Worm (Caenorhabditis elegans): ENCODE measurements around the gene rab-28.
"Not testable (repeated sequence)": the region's sequence is repeated elsewhere in the genome, so short reads cannot be mapped to it uniquely, and the experiment has no call there.

Gene rab-28

DNA sequence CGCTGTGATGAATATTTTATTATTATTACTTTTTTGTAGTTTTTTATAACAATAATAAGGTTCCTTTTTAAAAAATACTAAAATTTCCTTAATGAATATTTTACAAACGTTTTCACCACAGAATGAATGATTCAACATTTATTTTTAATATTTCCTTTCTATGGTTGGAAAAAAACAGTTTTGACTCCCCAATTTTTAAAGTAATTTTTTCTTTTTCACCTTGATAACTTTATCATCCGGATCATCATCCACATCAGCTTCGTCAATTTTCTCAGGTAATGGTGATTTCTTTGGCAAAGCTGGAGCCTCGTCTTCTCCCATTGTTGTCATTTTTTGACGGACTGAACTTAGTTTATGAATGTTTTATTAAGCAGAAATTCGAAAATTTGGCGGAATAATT lies at the start of gene rab-28:
rab-28 (minus strand) TSS at position 343 of the 400 bp plus-strand sequence.
- no peak for TF ChIP-seq him-1 (tag; optimal IDR thresholded peaks at IDR 0.05)
- no peak for TF ChIP-seq W03F9.2 (tag; optimal IDR thresholded peaks at IDR 0.05)
- no peak for TF ChIP-seq dao-5 (tag; optimal IDR thresholded peaks at IDR 0.05)

DNA sequence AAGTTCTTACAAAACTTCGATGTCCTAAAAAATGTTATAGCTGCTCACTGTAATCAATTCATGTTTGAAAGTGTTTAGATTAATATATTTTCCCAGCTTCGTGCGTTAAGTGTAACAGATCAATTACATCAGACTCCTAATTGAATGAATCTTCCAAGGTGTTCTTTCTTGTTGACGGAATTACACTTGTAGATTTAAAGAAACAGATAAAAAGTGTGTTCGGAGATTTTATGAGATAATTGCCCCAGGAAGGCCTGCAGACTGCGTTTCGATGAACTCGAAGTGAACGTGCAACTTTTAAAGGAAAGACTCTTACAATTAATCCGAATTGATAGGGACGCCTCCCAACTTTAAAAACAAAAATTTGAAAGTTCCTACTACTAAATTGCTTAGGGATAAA lies 45.8 kb upstream of the rab-28 start:
- TF ChIP-seq him-1 (tag; optimal IDR thresholded peaks at IDR 0.05), result no peak
- no peak for TF ChIP-seq W03F9.2 (tag; optimal IDR thresholded peaks at IDR 0.05)
- TF ChIP-seq dao-5 (tag; optimal IDR thresholded peaks at IDR 0.05), result no peak

DNA sequence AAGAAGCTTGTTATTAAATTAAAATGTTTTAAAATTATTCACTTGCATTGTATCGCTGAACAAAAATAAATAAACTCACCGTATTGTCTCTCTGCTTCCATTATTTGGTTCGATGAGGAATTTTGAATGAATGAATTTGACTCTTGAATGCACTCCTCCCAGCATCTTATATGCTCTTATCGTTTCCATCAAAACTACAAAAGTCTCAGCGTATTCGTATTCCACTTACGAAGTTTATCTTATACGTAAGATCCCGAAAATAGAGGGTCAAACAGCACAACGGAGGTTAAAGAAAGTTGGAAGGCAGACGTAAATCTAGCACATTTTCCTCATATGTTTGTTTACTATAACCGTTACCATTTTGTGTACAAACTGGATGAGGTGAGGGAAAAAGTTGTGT lies 42.5 kb upstream of the rab-28 start, which contains the start of gene nhr-267:
nhr-267 (minus strand) TSS at position 101 of the 400 bp plus-strand sequence.
- not testable (repeated sequence) for TF ChIP-seq W03F9.2, him-1, dao-5 (tag; optimal IDR thresholded peaks at IDR 0.05)

- TF ChIP-seq dao-5 (tag; optimal IDR thresholded peaks at IDR 0.05) (no peak), him-1 (tag; optimal IDR thresholded peaks at IDR 0.05) (no peak), W03F9.2 (tag; optimal IDR thresholded peaks at IDR 0.05) (no peak)
Measured at ce11 chrIV:9274008-9274529, 30.3 kb upstream of the rab-28 start, which contains the start of gene nmy-3. nmy-3 (plus strand) TSS chrIV:9274479.

- TF ChIP-seq him-1 (tag; optimal IDR thresholded peaks at IDR 0.05) (no peak), dao-5 (tag; optimal IDR thresholded peaks at IDR 0.05) (no peak), W03F9.2 (tag; optimal IDR thresholded peaks at IDR 0.05) (no peak)
Measured at ce11 chrIV:9269796-9270195, 26.0 kb upstream of the rab-28 start, which contains the start of gene flh-3. flh-3 (plus strand) TSS chrIV:9270096.

ce11 chrIV:9268916-9269315 lies 25.1 kb upstream of the rab-28 start:
- TF ChIP-seq dao-5 (tag; optimal IDR thresholded peaks at IDR 0.05), result no peak
- no peak for TF ChIP-seq W03F9.2 (tag; optimal IDR thresholded peaks at IDR 0.05)
- TF ChIP-seq him-1 (tag; optimal IDR thresholded peaks at IDR 0.05), result no peak

DNA sequence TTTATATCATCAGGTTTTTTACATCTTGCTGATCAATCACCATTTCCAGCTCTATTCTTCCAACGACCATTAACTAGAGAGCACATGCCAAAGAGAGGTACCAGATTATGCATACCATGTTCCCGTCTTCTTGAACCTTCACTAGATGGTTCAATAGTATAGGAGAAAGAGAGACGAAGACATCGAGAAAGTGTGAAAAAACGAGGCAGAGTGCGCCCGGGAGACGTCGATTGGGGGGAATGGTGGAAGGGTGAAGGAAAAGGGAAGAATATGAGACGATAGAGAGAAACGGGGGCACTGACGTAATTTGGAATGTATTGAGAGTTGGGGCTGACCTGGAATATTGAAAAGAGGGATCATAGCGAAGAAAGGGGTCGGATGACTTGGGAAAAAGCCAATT lies 23.8 kb upstream of the rab-28 start:
- TF ChIP-seq him-1 (tag; optimal IDR thresholded peaks at IDR 0.05) (no peak), dao-5 (tag; optimal IDR thresholded peaks at IDR 0.05) (no peak), W03F9.2 (tag; optimal IDR thresholded peaks at IDR 0.05) (no peak)

ce11 chrIV:9266464-9266863 lies 22.7 kb upstream of the rab-28 start, which contains the start of gene Y11D7A.19:
Y11D7A.19 (minus strand) TSS chrIV:9266564.
- TF ChIP-seq him-1 (tag; optimal IDR thresholded peaks at IDR 0.05) (no peak), W03F9.2 (tag; optimal IDR thresholded peaks at IDR 0.05) (no peak), dao-5 (tag; optimal IDR thresholded peaks at IDR 0.05) (no peak)

DNA sequence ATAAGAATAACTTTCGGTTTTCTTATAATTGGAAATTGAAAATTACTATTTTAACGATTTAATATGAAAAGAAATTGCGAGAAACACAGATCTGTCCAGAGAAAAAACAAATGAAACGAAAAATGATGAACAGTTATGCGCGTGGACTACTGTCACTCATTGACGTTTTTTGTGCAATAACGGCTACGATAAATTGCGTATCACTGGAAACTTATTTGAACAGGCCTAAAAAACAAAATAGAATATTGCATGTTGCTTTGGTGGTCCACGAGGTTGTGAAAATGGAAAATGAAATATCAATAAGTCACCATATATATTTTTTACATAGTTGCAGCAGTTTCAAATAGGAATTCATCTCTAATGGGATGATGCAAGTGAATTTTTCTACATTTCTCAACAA lies 20.7 kb upstream of the rab-28 start:
- no peak for TF ChIP-seq dao-5 (tag; optimal IDR thresholded peaks at IDR 0.05)
- no peak for TF ChIP-seq him-1 (tag; optimal IDR thresholded peaks at IDR 0.05)
- no peak for TF ChIP-seq W03F9.2 (tag; optimal IDR thresholded peaks at IDR 0.05)

DNA sequence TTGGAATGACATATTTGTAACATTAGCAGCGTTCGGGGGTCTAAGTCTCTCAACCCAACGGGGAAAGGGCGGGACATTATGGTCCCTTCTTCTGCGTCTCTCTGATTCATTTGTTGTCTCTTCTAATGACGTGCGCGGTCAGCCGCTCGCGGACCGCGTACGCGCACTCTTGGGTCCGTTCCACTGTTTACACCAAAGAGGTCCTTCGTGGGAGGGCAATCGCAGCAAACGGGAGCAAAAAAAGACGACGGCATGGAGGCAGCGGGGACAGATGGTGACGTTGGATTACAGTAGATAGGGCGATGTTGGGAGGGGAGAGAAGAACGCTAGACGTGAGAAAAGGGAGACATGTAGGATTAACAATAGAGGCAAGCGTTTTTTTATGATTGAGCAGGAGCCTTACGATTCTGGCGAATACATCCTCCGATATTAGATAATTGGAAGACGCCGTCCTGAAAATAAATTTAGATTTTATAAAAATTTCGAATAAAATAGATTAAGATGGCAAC lies 20.1 kb upstream of the rab-28 start, which contains the start of gene flh-1:
flh-1 (minus strand) TSS at position 459 of the 509 bp plus-strand sequence.
- no peak for TF ChIP-seq dao-5 (tag; optimal IDR thresholded peaks at IDR 0.05)
- no peak for TF ChIP-seq W03F9.2 (tag; optimal IDR thresholded peaks at IDR 0.05)
- TF ChIP-seq him-1 (tag; optimal IDR thresholded peaks at IDR 0.05), result no peak

- TF ChIP-seq dao-5 (tag; optimal IDR thresholded peaks at IDR 0.05), result no peak
- TF ChIP-seq W03F9.2 (tag; optimal IDR thresholded peaks at IDR 0.05), result no peak
- TF ChIP-seq him-1 (tag; optimal IDR thresholded peaks at IDR 0.05), result no peak
Measured at ce11 chrIV:9262295-9262694, 18.5 kb upstream of the rab-28 start.

DNA sequence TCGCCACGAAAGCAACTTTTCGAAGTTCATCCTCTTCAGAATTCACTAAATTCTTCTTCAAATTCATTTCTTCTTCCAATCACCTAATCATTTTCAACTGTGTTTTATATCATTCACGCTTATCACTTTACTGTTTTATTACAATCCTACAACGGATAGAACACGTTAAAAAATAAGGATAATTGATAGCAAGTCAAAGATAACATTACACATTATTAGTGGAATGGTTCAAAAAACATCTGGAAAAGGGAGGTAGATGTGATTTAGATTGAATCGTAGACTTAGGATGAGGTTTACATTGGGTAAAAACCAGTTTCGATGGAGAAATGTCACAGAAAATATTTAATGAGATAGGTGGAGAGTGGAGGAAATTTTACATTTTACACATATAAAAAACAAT lies 17.9 kb upstream of the rab-28 start, which contains the start of gene col-120:
col-120 (minus strand) TSS at position 101 of the 400 bp plus-strand sequence.
- TF ChIP-seq W03F9.2 (tag; optimal IDR thresholded peaks at IDR 0.05) (no peak), him-1 (tag; optimal IDR thresholded peaks at IDR 0.05) (no peak), dao-5 (tag; optimal IDR thresholded peaks at IDR 0.05) (no peak)

- TF ChIP-seq him-1 (tag; optimal IDR thresholded peaks at IDR 0.05), result no peak
- no peak for TF ChIP-seq dao-5 (tag; optimal IDR thresholded peaks at IDR 0.05)
- no peak for TF ChIP-seq W03F9.2 (tag; optimal IDR thresholded peaks at IDR 0.05)
Measured at ce11 chrIV:9260826-9261225, 17.0 kb upstream of the rab-28 start.

DNA sequence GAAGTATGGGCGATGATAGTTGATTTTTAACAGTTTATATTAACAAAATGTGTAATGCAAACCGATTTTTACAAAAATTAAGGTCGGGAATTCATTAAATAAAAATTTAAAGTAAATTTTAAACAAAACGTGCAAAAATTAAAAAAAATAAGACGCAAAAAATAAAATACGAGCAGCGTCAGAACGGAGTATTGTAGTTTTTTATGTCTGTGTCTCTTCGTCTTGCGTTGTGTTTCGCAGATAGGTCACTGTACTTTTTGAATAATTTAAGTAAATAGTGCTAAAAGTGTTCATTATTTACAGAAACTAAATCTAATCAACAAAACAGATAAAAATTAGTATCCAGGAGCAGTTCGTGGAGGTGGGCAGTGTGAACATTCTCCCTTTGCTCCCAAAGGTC lies 16.5 kb upstream of the rab-28 start:
- peak; percentile 17 for TF ChIP-seq W03F9.2 (tag; optimal IDR thresholded peaks at IDR 0.05)
- TF ChIP-seq him-1 (tag; optimal IDR thresholded peaks at IDR 0.05), result no peak
- no peak for TF ChIP-seq dao-5 (tag; optimal IDR thresholded peaks at IDR 0.05)

ce11 chrIV:9259687-9260086 lies 15.9 kb upstream of the rab-28 start, which contains the start of gene Y11D7A.10:
Y11D7A.10 (minus strand) TSS chrIV:9259768.
- TF ChIP-seq him-1 (tag; optimal IDR thresholded peaks at IDR 0.05) (no peak), W03F9.2 (tag; optimal IDR thresholded peaks at IDR 0.05) (no peak), dao-5 (tag; optimal IDR thresholded peaks at IDR 0.05) (no peak)

Data from whole organism, L4/young adult.